Worm (Caenorhabditis elegans): ENCODE results near the gene F09G8.10.

DNA sequence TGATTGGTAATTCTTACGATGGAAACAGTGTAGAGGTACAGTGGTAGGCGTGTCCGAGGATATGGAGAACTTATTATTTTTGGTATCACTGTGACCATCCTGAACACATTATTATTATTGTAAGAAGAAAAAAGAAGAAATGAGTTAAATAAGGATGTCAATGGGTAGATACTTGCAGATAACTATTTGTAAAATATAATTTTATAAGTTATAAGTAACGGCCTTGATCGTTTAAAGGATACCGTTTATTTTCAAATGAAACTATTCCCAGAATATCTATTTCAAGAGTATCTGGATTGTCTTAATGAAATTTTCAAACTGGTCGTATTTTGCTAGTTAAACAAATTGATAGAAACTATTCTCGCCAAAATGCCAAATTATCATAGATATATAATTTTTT is 48.2 kb upstream of the F09G8.10 start, which contains the start of gene F10E9.10:
- TF ChIP-seq ama-1 (optimal IDR thresholded peaks at IDR 0.05) (no peak), ets-7 (tag; optimal IDR thresholded peaks at IDR 0.05) (no peak), hnd-1 (tag; optimal IDR thresholded peaks at IDR 0.05) (no peak), F13C5.2 (tag; optimal IDR thresholded peaks at IDR 0.05) (no peak), flt-1 (GFP tag; IDR thresholded peaks at IDR 0.05) (no peak)
